Fruit fly (Drosophila melanogaster) whole organism, adult: Measurements from ENCODE around the gene snf.

Experiments used
- CG7045 ChIP-seq: fragments of 200-800 bp; sonication (Bioruptor generic); optimal IDR thresholded peaks from 2 replicates; lab custom pipeline; 2017; ENCODE audit warnings: missing biosample characterization, mild to moderate bottlenecking, missing genetic modification characterization
- cic ChIP-seq: fragments of 200-800 bp; sonication (Bioruptor generic); optimal IDR thresholded peaks from 2 replicates; lab custom pipeline; 2017; ENCODE audit warnings: missing biosample characterization, mild to moderate bottlenecking, missing genetic modification characterization, moderate library complexity
- tj ChIP-seq: fragments of 200-800 bp; sonication (Bioruptor generic); optimal IDR thresholded peaks from 3 replicates; lab custom pipeline; 2017; ENCODE audit warnings: missing biosample characterization, mild to moderate bottlenecking, missing genetic modification characterization, moderate library complexity

DNA sequence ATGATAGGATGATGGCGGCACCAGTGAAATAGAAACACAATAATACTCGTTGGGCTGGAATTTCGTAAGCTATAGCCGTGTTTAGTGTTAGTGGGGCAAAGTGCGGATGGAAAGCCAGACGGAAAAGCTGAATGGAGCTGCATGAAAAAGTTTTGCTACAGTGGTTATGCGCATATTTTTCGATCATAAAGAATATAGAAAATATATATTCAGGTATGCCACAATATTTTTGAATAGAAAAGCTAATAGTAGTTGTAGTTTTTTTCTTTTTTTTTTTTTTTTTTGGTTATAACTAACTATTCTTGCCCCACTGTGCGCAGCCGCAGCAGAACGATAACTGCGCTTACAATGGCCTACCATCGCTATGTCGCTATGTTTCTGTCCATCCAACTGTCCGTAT is 22.5 kb upstream of the snf start:
- no peak for TF ChIP-seq tj (GFP tag; lab: Kevin White, UChicago)
- TF ChIP-seq cic (GFP tag; lab: Kevin White, UChicago) = no peak
- TF ChIP-seq CG7045 (GFP tag; lab: Kevin White, UChicago) = no peak
